Worm (Caenorhabditis elegans) whole organism, late embryonic: Measurements from ENCODE around the gene capg-2.

Source experiments
- C38D4.7 ChIP-seq: fragments of 200-800 bp; sonication (Bioruptor generic); optimal IDR thresholded peaks from 2 replicates; lab custom pipeline; 2018; ENCODE audit warnings: mild to moderate bottlenecking, missing genetic modification characterization, moderate library complexity, missing compliant biosample characterization
- K09A11.1 ChIP-seq: sonication (generic microtip); optimal IDR thresholded peaks from 2 replicates; lab custom pipeline; 2017; ENCODE audit warnings: antibody characterized with exemption, mild to moderate bottlenecking, missing genetic modification characterization, missing compliant biosample characterization; ENCODE audit not compliant: insufficient read depth
- ahr-1 ChIP-seq: sonication (generic microtip); optimal IDR thresholded peaks from 2 replicates; lab custom pipeline; 2016; ENCODE audit warnings: missing genetic modification characterization, missing compliant biosample characterization
- ceh-14 ChIP-seq: sonication (generic microtip); optimal IDR thresholded peaks from 2 replicates; lab custom pipeline; 2016; ENCODE audit warnings: missing genotype, missing genetic modification characterization, missing compliant biosample characterization
- ceh-18 ChIP-seq: sonication (generic microtip); optimal IDR thresholded peaks from 2 replicates; lab custom pipeline; 2016; ENCODE audit warnings: missing genetic modification characterization, missing compliant biosample characterization
- ceh-2 ChIP-seq: sonication (generic microtip); optimal IDR thresholded peaks from 2 replicates; lab custom pipeline; 2016; ENCODE audit warnings: missing genotype, missing genetic modification characterization, missing compliant biosample characterization
- ceh-22 ChIP-seq: sonication (generic microtip); optimal IDR thresholded peaks from 2 replicates; lab custom pipeline; 2017; ENCODE audit warnings: missing biosample characterization, missing genetic modification characterization
- ceh-30 ChIP-seq: fragments of 150-350 bp; optimal IDR thresholded peaks from 2 replicates; lab custom pipeline; 2014; ENCODE audit warnings: missing biosample characterization, missing genetic modification characterization
- ceh-34 ChIP-seq: sonication (generic microtip); optimal IDR thresholded peaks from 2 replicates; lab custom pipeline; 2016; ENCODE audit warnings: mild to moderate bottlenecking, missing genetic modification characterization, missing compliant biosample characterization
- ceh-45 ChIP-seq: fragments of 200-800 bp; sonication (Bioruptor generic); IDR thresholded peaks from 2 replicates; pipeline ENCODE4 v1.3.6; 2022; ENCODE audit warnings: missing genetic modification reagents, missing genetic modification characterization, missing compliant biosample characterization
- ceh-48 ChIP-seq: sonication (generic microtip); optimal IDR thresholded peaks from 2 replicates; lab custom pipeline; 2016; ENCODE audit warnings: missing genetic modification characterization, inconsistent platforms, missing compliant biosample characterization
- ceh-6 ChIP-seq: fragments of 200-800 bp; sonication (Bioruptor generic); optimal IDR thresholded peaks from 2 replicates; lab custom pipeline; 2018; ENCODE audit warnings: mild to moderate bottlenecking, missing genetic modification characterization, missing compliant biosample characterization
- ceh-9 ChIP-seq: sonication (generic microtip); optimal IDR thresholded peaks from 2 replicates; lab custom pipeline; 2016; ENCODE audit warnings: mild to moderate bottlenecking, missing genetic modification characterization, inconsistent platforms, missing compliant biosample characterization
- che-1 ChIP-seq: sonication (generic microtip); optimal IDR thresholded peaks from 2 replicates; lab custom pipeline; 2016; ENCODE audit warnings: mild to moderate bottlenecking, missing genetic modification characterization, missing compliant biosample characterization
- dmd-4 ChIP-seq: sonication (generic microtip); optimal IDR thresholded peaks from 2 replicates; lab custom pipeline; 2016; ENCODE audit warnings: borderline replicate concordance, missing genetic modification characterization, missing compliant biosample characterization
- dve-1 ChIP-seq: sonication (generic microtip); optimal IDR thresholded peaks from 2 replicates; lab custom pipeline; 2017; ENCODE audit warnings: antibody characterized with exemption, mild to moderate bottlenecking, missing genetic modification characterization, missing compliant biosample characterization
- eyg-1 ChIP-seq: sonication (generic microtip); optimal IDR thresholded peaks from 2 replicates; lab custom pipeline; 2016; ENCODE audit warnings: missing genotype, missing genetic modification characterization, missing compliant biosample characterization
- fax-1 ChIP-seq: sonication (generic microtip); optimal IDR thresholded peaks from 2 replicates; lab custom pipeline; 2016; ENCODE audit warnings: missing genotype, missing genetic modification characterization, missing compliant biosample characterization
- hlh-15 ChIP-seq: sonication (generic microtip); optimal IDR thresholded peaks from 2 replicates; lab custom pipeline; 2016; ENCODE audit warnings: missing genetic modification characterization, missing compliant biosample characterization
- hlh-30 ChIP-seq: sonication (generic microtip); optimal IDR thresholded peaks from 2 replicates; lab custom pipeline; 2017; ENCODE audit warnings: antibody characterized with exemption, missing genetic modification characterization, missing compliant biosample characterization; ENCODE audit not compliant: insufficient read depth
- lin-11 ChIP-seq: fragments of 200-800 bp; sonication (Bioruptor generic); optimal IDR thresholded peaks from 2 replicates; lab custom pipeline; 2018; ENCODE audit warnings: mild to moderate bottlenecking, missing genetic modification characterization, missing compliant biosample characterization
- madf-2 ChIP-seq: sonication (generic microtip); optimal IDR thresholded peaks from 2 replicates; lab custom pipeline; 2017; ENCODE audit warnings: missing genetic modification characterization, missing compliant biosample characterization
- mec-3 ChIP-seq: sonication (generic microtip); optimal IDR thresholded peaks from 2 replicates; lab custom pipeline; 2016; ENCODE audit warnings: borderline replicate concordance, missing genetic modification characterization, missing compliant biosample characterization
- nfya-1 ChIP-seq: sonication (generic microtip); optimal IDR thresholded peaks from 2 replicates; lab custom pipeline; 2017; ENCODE audit warnings: missing genetic modification characterization, mild to moderate bottlenecking, missing compliant biosample characterization, antibody characterized with exemption, moderate library complexity
- nhr-232 ChIP-seq: sonication (generic microtip); optimal IDR thresholded peaks from 2 replicates; lab custom pipeline; 2016; ENCODE audit warnings: missing genetic modification characterization, missing compliant biosample characterization
- npax-4 ChIP-seq: sonication (generic microtip); optimal IDR thresholded peaks from 2 replicates; lab custom pipeline; 2016; ENCODE audit warnings: missing genetic modification characterization, missing compliant biosample characterization
- odd-2 ChIP-seq: sonication (generic microtip); optimal IDR thresholded peaks from 2 replicates; lab custom pipeline; 2017; ENCODE audit warnings: antibody characterized with exemption, mild to moderate bottlenecking, missing genetic modification characterization, missing compliant biosample characterization
- pag-3 ChIP-seq: sonication (generic microtip); optimal IDR thresholded peaks from 2 replicates; lab custom pipeline; 2016; ENCODE audit warnings: missing compliant biosample characterization, missing genetic modification characterization, borderline replicate concordance
- pha-4 ChIP-seq: fragments of 150-350 bp; optimal IDR thresholded peaks from 2 replicates; lab custom pipeline; 2018; ENCODE audit warnings: missing biosample characterization, missing genetic modification reagents, missing genetic modification characterization
- sdc-2 ChIP-seq: sonication (generic microtip); optimal IDR thresholded peaks from 2 replicates; lab custom pipeline; 2016; ENCODE audit warnings: missing genotype, missing genetic modification characterization, missing compliant biosample characterization
- sox-4 ChIP-seq: sonication (generic microtip); optimal IDR thresholded peaks from 2 replicates; lab custom pipeline; 2017; ENCODE audit warnings: mild to moderate bottlenecking, missing genetic modification characterization, inconsistent platforms, missing compliant biosample characterization
- tbx-2 ChIP-seq: sonication (generic microtip); optimal IDR thresholded peaks from 2 replicates; lab custom pipeline; 2016; ENCODE audit warnings: missing genetic modification characterization, missing compliant biosample characterization
- unc-42 ChIP-seq: sonication (generic microtip); optimal IDR thresholded peaks from 2 replicates; lab custom pipeline; 2016; ENCODE audit warnings: missing genotype, missing genetic modification characterization, missing compliant biosample characterization
- unc-55 ChIP-seq: sonication (generic microtip); optimal IDR thresholded peaks from 2 replicates; lab custom pipeline; 2017; ENCODE audit warnings: missing biosample characterization, missing genetic modification reagents, missing genetic modification characterization
- ztf-16 ChIP-seq: sonication (generic microtip); optimal IDR thresholded peaks from 2 replicates; lab custom pipeline; 2017; ENCODE audit warnings: missing genetic modification characterization, missing compliant biosample characterization

The capg-2 gene

ce11 chrV:12235502-12235901 lies 36.2 kb upstream of the capg-2 start:
- TF ChIP-seq ceh-18 (peak; percentile 27), ahr-1 (tag; lab: Kevin White, UChicago) (no peak), ceh-22 (tag; lab: Kevin White, UChicago) (no peak), lin-11 (tag; lab: Kevin White, UChicago) (no peak), unc-55 (GFP tag; lab: Kevin White, UChicago) (peak; percentile 15), nfya-1 (tag; lab: Kevin White, UChicago) (peak; percentile 23), sox-4 (tag; lab: Kevin White, UChicago) (no peak), dmd-4 (tag; lab: Kevin White, UChicago) (no peak), dve-1 (tag; lab: Kevin White, UChicago) (no peak)

DNA sequence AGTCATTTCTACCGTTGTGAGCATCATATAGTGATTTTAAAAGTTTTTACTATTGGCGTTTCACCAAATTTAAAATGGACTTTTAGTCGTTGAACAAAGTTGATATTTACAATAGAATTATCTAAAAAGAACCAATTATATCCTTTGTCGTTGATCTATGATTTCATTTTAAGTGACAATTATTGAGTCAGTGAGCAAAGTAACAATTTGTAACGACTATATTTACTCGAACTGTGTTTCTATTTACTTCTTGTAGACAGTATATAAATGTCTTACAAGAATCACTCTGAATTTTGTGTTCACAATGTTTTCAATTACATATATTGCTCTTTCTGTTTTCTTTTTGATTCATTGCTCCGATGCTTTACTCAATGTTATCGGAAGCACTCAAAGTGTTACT lies 30.5 kb upstream of the capg-2 start, which contains the start of gene ttr-22:
Gene ttr-22 (plus strand): TSS at position 301 of the 400 bp plus-strand sequence.
- TF ChIP-seq ceh-9 (tag; lab: Kevin White, UChicago), result no peak
- no peak for TF ChIP-seq pag-3 (tag; lab: Kevin White, UChicago)
- TF ChIP-seq fax-1, result no peak
- TF ChIP-seq pha-4 (tag; lab: Kevin White, UChicago), result no peak
- TF ChIP-seq mec-3 (tag; lab: Kevin White, UChicago), result no peak
- no peak for TF ChIP-seq ceh-45 (GFP tag; lab: Robert Waterston, UW)
- no peak for TF ChIP-seq ceh-18
- no peak for TF ChIP-seq npax-4 (tag; lab: Kevin White, UChicago)
- TF ChIP-seq ztf-16 (tag; lab: Kevin White, UChicago), result no peak
- no peak for TF ChIP-seq unc-42
- no peak for TF ChIP-seq madf-2 (tag; lab: Kevin White, UChicago)
- TF ChIP-seq ceh-2 (tag; lab: Kevin White, UChicago), result no peak

- no peak for TF ChIP-seq unc-42
- TF ChIP-seq ceh-14 (tag; lab: Kevin White, UChicago), result no peak
- TF ChIP-seq K09A11.1 (tag; lab: Kevin White, UChicago), result no peak
- TF ChIP-seq ahr-1 (tag; lab: Kevin White, UChicago), result no peak
- no peak for TF ChIP-seq ceh-22 (tag; lab: Kevin White, UChicago)
- no peak for TF ChIP-seq ceh-2 (tag; lab: Kevin White, UChicago)
- TF ChIP-seq che-1 (tag; lab: Kevin White, UChicago), result no peak
- TF ChIP-seq ceh-34 (tag; lab: Kevin White, UChicago), result no peak
- no peak for TF ChIP-seq ceh-9 (tag; lab: Kevin White, UChicago)
- no peak for TF ChIP-seq tbx-2 (tag; lab: Kevin White, UChicago)
- TF ChIP-seq sdc-2 (tag; lab: Kevin White, UChicago), result no peak
- TF ChIP-seq eyg-1 (tag; lab: Kevin White, UChicago), result no peak
- TF ChIP-seq, all 69 proteins: peak for 0
Observed at ce11 chrV:12244980-12245742, 26.5 kb upstream of the capg-2 start, which contains the start of the genes T04H1.13, slfl-5 and rad-50. Gene T04H1.13, minus strand, starts transcription at chrV:12245030. Gene slfl-5, minus strand, starts transcription at chrV:12245044. Gene rad-50, plus strand, starts transcription at chrV:12245646.

ce11 chrV:12245777-12246452 lies 25.8 kb upstream of the capg-2 start:
- TF ChIP-seq ceh-48 (tag; lab: Kevin White, UChicago) (peak; percentile 1), pha-4 (tag; lab: Kevin White, UChicago) (no peak)

DNA sequence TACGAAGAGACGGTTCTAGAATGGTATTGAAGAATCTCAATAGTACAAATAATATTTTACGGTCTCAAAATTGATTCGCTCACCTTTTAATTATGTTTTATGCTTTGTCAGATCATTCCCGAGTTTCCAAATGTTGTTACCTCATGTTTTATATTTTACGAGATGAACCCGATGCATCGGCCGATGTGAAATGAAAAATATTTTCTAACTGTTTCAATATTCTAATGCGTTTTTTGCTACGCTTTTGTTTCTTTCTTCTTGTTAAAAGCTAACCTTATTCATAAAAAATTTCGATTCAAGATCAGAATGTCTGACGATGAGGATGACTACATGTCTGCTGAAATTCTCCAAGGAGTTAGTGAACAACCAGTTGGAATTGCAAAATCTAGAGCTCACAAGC lies 20.6 kb upstream of the capg-2 start, which contains the start of gene T04H1.5:
Gene T04H1.5 (plus strand): TSS at position 301 of the 400 bp plus-strand sequence.
- TF ChIP-seq nhr-232 (tag; lab: Kevin White, UChicago) (no peak), nfya-1 (tag; lab: Kevin White, UChicago) (no peak), ceh-6 (GFP tag; lab: Kevin White, UChicago) (no peak), npax-4 (tag; lab: Kevin White, UChicago) (no peak), hlh-30 (tag; lab: Kevin White, UChicago) (no peak), hlh-15 (tag; lab: Kevin White, UChicago) (no peak), ceh-18 (no peak), eyg-1 (tag; lab: Kevin White, UChicago) (no peak), ceh-14 (tag; lab: Kevin White, UChicago) (no peak), odd-2 (tag; lab: Kevin White, UChicago) (no peak), ceh-30 (tag; lab: Kevin White, UChicago) (no peak), C38D4.7 (GFP tag; lab: Kevin White, UChicago) (no peak)
